Fruit fly (Drosophila melanogaster): ENCODE results near the gene CG4259.
A peak's percentile ranks its signal among the peaks of the same experiment; 100 is the strongest.

CG4259 gene

DNA sequence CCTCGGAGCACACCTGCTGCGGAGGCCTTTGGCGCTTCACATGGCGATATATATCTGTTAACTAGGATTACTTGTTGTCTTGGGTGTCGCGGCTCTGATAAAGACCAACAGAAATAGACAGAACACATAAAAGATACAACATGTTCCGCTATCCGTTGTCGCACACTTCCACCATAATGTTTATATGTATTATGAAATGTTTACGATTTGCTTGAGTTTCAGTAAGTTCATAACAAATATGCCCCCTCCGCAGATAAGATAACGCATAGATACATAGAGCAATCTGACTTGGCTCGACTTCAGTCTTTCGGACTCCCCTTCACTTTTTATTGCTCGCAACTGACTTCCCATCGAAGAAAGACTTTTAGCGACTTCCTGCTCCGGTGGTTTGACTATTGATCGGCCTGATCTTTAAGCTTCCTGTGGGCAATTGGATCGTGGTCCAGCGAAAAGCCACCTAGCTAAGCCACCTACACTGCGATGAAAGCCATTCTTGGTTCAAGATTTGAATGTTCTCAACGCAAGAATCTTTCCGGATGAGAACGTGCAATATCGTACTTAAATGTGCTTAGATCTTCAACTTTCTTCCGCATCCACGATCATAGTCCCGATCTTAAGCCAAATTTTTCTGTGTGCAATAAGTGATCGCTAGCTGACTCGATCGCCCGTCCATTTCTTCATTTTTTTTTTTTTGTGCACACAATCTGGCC, 39.3 kb upstream of the CG4259 start (continued):
- TF ChIP-seq nau (GFP tag; optimal IDR thresholded peaks at IDR 0.05): peak; percentile 16
- peak; percentile 31 for TF ChIP-seq CG17385 (GFP tag; optimal IDR thresholded peaks at IDR 0.05)
- TF ChIP-seq CG18262 (tag; optimal IDR thresholded peaks at IDR 0.05): peak; percentile 4
- TF ChIP-seq Dref (GFP tag; IDR thresholded peaks at IDR 0.05): no peak
- peak; percentile 77 for TF ChIP-seq ATbp (GFP tag; optimal IDR thresholded peaks at IDR 0.05)
- TF ChIP-seq CG16863 (GFP tag; optimal IDR thresholded peaks at IDR 0.05): no peak
- peak; percentile 45 for TF ChIP-seq gcm (GFP tag; optimal IDR thresholded peaks at IDR 0.05)
- peak; percentile 30 for TF ChIP-seq cg (GFP tag; optimal IDR thresholded peaks at IDR 0.05)
- TF ChIP-seq CG7556 (GFP tag; optimal IDR thresholded peaks at IDR 0.05): no peak
- peak; percentile 38 for TF ChIP-seq CG1603 (tag; optimal IDR thresholded peaks at IDR 0.05)
- TF ChIP-seq tin (GFP tag; optimal IDR thresholded peaks at IDR 0.05): no peak
- no peak for TF ChIP-seq Mes4 (GFP tag; optimal IDR thresholded peaks at IDR 0.05)
- no peak for TF ChIP-seq CG10431 (GFP tag; optimal IDR thresholded peaks at IDR 0.05)
- peak; percentile 28 for TF ChIP-seq CG15696 (tag; optimal IDR thresholded peaks at IDR 0.05)
- TF ChIP-seq CG17359 (tag; optimal IDR thresholded peaks at IDR 0.05): peak; percentile 31
- no peak for TF ChIP-seq CG10321 (GFP tag; IDR thresholded peaks at IDR 0.05)
- no peak for TF ChIP-seq p53 (GFP tag; optimal IDR thresholded peaks at IDR 0.05)
- TF ChIP-seq CG13296 (GFP tag; optimal IDR thresholded peaks at IDR 0.05): peak; percentile 67
- peak; percentile 29 for TF ChIP-seq CG10209 (GFP tag; optimal IDR thresholded peaks at IDR 0.05)
- TF ChIP-seq pros (GFP tag; optimal IDR thresholded peaks at IDR 0.05): peak; percentile 7
- TF ChIP-seq Gug (GFP tag; IDR thresholded peaks at IDR 0.05): no peak
- peak; percentile 4 for TF ChIP-seq Jarid2 (GFP tag; optimal IDR thresholded peaks at IDR 0.05)
- TF ChIP-seq nerfin-1 (tag; optimal IDR thresholded peaks at IDR 0.05): peak; percentile 10
- TF ChIP-seq CG3847 (GFP tag; IDR thresholded peaks at IDR 0.05): no peak
- peak; percentile 12 for TF ChIP-seq Fer3 (tag; optimal IDR thresholded peaks at IDR 0.05)
- no peak for TF ChIP-seq slp2 (GFP tag; optimal IDR thresholded peaks at IDR 0.05)
- TF ChIP-seq jing (GFP tag; optimal IDR thresholded peaks at IDR 0.05): no peak
- no peak for TF ChIP-seq pan (optimal IDR thresholded peaks at IDR 0.05)
- TF ChIP-seq pan (GFP tag; optimal IDR thresholded peaks at IDR 0.05 in 1 of 2, IDR thresholded peaks at IDR 0.05 in 1 of 2): peak in 1 of 2 experiments; percentile 41
- TF ChIP-seq CG4617 (GFP tag; optimal IDR thresholded peaks at IDR 0.05; ENCODE audit: borderline replicate concordance): no peak
- peak; percentile 57 for TF ChIP-seq CG31365 (tag; optimal IDR thresholded peaks at IDR 0.05)
- no peak for TF ChIP-seq Hmx (GFP tag; optimal IDR thresholded peaks at IDR 0.05)
- no peak for TF ChIP-seq NfI (GFP tag; optimal IDR thresholded peaks at IDR 0.05)
- no peak for TF ChIP-seq CG31224 (GFP tag; IDR thresholded peaks at IDR 0.05)
- no peak for TF ChIP-seq CG2116 (GFP tag; optimal IDR thresholded peaks at IDR 0.05)
- no peak for TF ChIP-seq Opbp (GFP tag; IDR thresholded peaks at IDR 0.05; ENCODE audit: partially characterized antibody)
- peak; percentile 34 for TF ChIP-seq Hmr (GFP tag; optimal IDR thresholded peaks at IDR 0.05)
- TF ChIP-seq fru (optimal IDR thresholded peaks at IDR 0.05): no peak
- no peak for TF ChIP-seq mam (GFP tag; optimal IDR thresholded peaks at IDR 0.05)
- TF ChIP-seq sim (GFP tag; IDR thresholded peaks at IDR 0.05): no peak
- TF ChIP-seq grn (GFP tag; optimal IDR thresholded peaks at IDR 0.05): peak; percentile 65
- TF ChIP-seq hb (GFP tag; IDR thresholded peaks at IDR 0.05; ENCODE audit: partially characterized antibody): no peak
- no peak for TF ChIP-seq CG18764 (GFP tag; optimal IDR thresholded peaks at IDR 0.05)
- peak; percentile 92 for TF ChIP-seq mirr (GFP tag; optimal IDR thresholded peaks at IDR 0.05)
- no peak for TF ChIP-seq CG7786 (GFP tag; optimal IDR thresholded peaks at IDR 0.05)
- no peak for TF ChIP-seq twi (tag; optimal IDR thresholded peaks at IDR 0.05)
- peak; percentile 52 for TF ChIP-seq CG12769 (tag; optimal IDR thresholded peaks at IDR 0.05)
- TF ChIP-seq CG7987 (GFP tag; optimal IDR thresholded peaks at IDR 0.05): peak; percentile 17
- TF ChIP-seq CG8359 (GFP tag; optimal IDR thresholded peaks at IDR 0.05; ENCODE audit: borderline replicate concordance): no peak
